Fruit fly (Drosophila melanogaster) whole organism: Measurements from ENCODE around the gene NimC2.

Experiments
- CG8478 ChIP-seq: fragments of >200 bp; optimal IDR thresholded peaks from 2 replicates; lab custom pipeline; 2018; ENCODE audit warnings: inconsistent platforms
- Dll ChIP-seq: fragments of >200 bp; optimal IDR thresholded peaks from 2 replicates; lab custom pipeline; 2017
- pan ChIP-seq: fragments of >200 bp; optimal IDR thresholded peaks from 2 replicates; lab custom pipeline; 2017
- usp ChIP-seq: fragments of >200 bp; optimal IDR thresholded peaks from 2 replicates; lab custom pipeline; 2017; ENCODE audit warnings: missing biosample characterization, missing genetic modification characterization, mixed read lengths

dm6 chr2L:13963467-13964122, 16.3 kb upstream of the NimC2 start, which contains the start of gene NimB1:
- TF ChIP-seq Dll (no peak), CG8478 (lab: Kevin White, UChicago) (no peak), pan (lab: Kevin White, UChicago) (no peak), usp (no peak)
